Fruit fly (Drosophila melanogaster): Measurements from ENCODE around the gene ATPsynGL.

- TF ChIP-seq CG3838 (GFP tag; optimal IDR thresholded peaks at IDR 0.05) (no peak), CG4730 (GFP tag; IDR thresholded peaks at IDR 0.05) (no peak), Dfd (GFP tag; optimal IDR thresholded peaks at IDR 0.05) (no peak)
These were observed 9.8 kb downstream of the ATPsynGL start for dm6 chr2L:7756835-7757234.

Measured in whole organism, embryonic.